Fruit fly (Drosophila melanogaster) whole organism, embryonic: Measurements from ENCODE around the gene Ufd4.
A peak's percentile ranks its signal among the peaks of the same experiment; 100 is the strongest.

Source experiments
- Antp ChIP-seq: fragments of 200-800 bp; sonication (Bioruptor generic); optimal IDR thresholded peaks from 3 replicates; lab custom pipeline; 2016; ENCODE audit warnings: missing biosample characterization, missing genetic modification characterization
- Awh ChIP-seq: fragments of 200-800 bp; sonication (Bioruptor generic); IDR thresholded peaks from 2 replicates; pipeline ENCODE4, ENCODE4 v1.3.6; 2022; ENCODE audit warnings: missing biosample characterization, missing genetic modification characterization
- CG10267 ChIP-seq: fragments of 200-800 bp; sonication (Bioruptor generic); optimal IDR thresholded peaks from 2 replicates; lab custom pipeline; 2018; ENCODE audit warnings: missing biosample characterization, mild to moderate bottlenecking, missing genetic modification characterization, moderate library complexity
- CG11696 ChIP-seq: fragments of 200-800 bp; sonication (Bioruptor generic); IDR thresholded peaks from 2 replicates; pipeline ENCODE4 v1.3.6; 2022; ENCODE audit warnings: missing biosample characterization, missing genetic modification characterization
- CG13296 ChIP-seq: fragments of 200-800 bp; sonication (Bioruptor generic); optimal IDR thresholded peaks from 3 replicates; lab custom pipeline; 2018; ENCODE audit warnings: missing biosample characterization, mild to moderate bottlenecking, missing genetic modification characterization
- CG15269 ChIP-seq: fragments of 200-800 bp; sonication (Bioruptor generic); optimal IDR thresholded peaks from 2 replicates; lab custom pipeline; 2018; ENCODE audit warnings: missing biosample characterization, mild to moderate bottlenecking, missing genetic modification characterization, moderate library complexity
- CG15601 ChIP-seq: fragments of 200-800 bp; sonication (Bioruptor generic); optimal IDR thresholded peaks from 3 replicates; lab custom pipeline; 2019; ENCODE audit warnings: missing biosample characterization, mild to moderate bottlenecking, missing genetic modification characterization, moderate library complexity
- CG17612 ChIP-seq: fragments of 200-800 bp; sonication (Bioruptor generic); IDR thresholded peaks from 2 replicates; pipeline ENCODE4 v1.3.6; 2022; ENCODE audit warnings: missing biosample characterization, missing genetic modification characterization
- CG17802 ChIP-seq: fragments of 200-800 bp; sonication (Bioruptor generic); optimal IDR thresholded peaks from 2 replicates; lab custom pipeline; 2018; ENCODE audit warnings: missing biosample characterization, mild to moderate bottlenecking, missing genetic modification characterization, moderate library complexity
- CG30403 ChIP-seq: fragments of 200-800 bp; sonication (Bioruptor generic); optimal IDR thresholded peaks from 3 replicates; lab custom pipeline; 2016; ENCODE audit warnings: missing biosample characterization, missing genetic modification characterization
- CG34422 ChIP-seq: fragments of 200-800 bp; sonication (Bioruptor generic); IDR thresholded peaks from 3 replicates; pipeline ENCODE4 v1.3.6; 2022; ENCODE audit warnings: missing biosample characterization, missing genetic modification characterization
- CG3726 ChIP-seq: fragments of 200-800 bp; sonication (Bioruptor generic); IDR thresholded peaks from 3 replicates; pipeline ENCODE4, ENCODE4 v1.3.6; 2022; ENCODE audit warnings: missing biosample characterization, missing genetic modification characterization
- CG5180 ChIP-seq: fragments of 200-800 bp; sonication (Bioruptor generic); optimal IDR thresholded peaks from 3 replicates; lab custom pipeline; 2017; ENCODE audit warnings: missing biosample characterization, missing genetic modification characterization, mild to moderate bottlenecking, moderate library complexity, missing genetic modification reagents
- CG6683 ChIP-seq: fragments of 200-800 bp; sonication (Bioruptor generic); optimal IDR thresholded peaks from 2 replicates; lab custom pipeline; 2017; ENCODE audit warnings: missing biosample characterization, mild to moderate bottlenecking, missing genetic modification characterization, missing genetic modification reagents
- CG8388 ChIP-seq: fragments of 200-800 bp; sonication (Bioruptor generic); optimal IDR thresholded peaks from 2 replicates; lab custom pipeline; 2019; ENCODE audit warnings: missing biosample characterization, mild to moderate bottlenecking, missing genetic modification characterization, moderate library complexity
- CG9797 ChIP-seq: fragments of 200-800 bp; sonication (Bioruptor generic); optimal IDR thresholded peaks from 3 replicates; lab custom pipeline; 2018; ENCODE audit warnings: missing biosample characterization, mild to moderate bottlenecking, missing genetic modification characterization
- Chrac-16 ChIP-seq: fragments of 200-800 bp; sonication (Bioruptor generic); optimal IDR thresholded peaks from 3 replicates; lab custom pipeline; 2016; ENCODE audit warnings: missing biosample characterization, missing genetic modification characterization
- Ets97D ChIP-seq: fragments of 200-800 bp; sonication (Bioruptor generic); optimal IDR thresholded peaks from 3 replicates; lab custom pipeline; 2016; ENCODE audit warnings: missing biosample characterization, missing genetic modification characterization
- Fer3 ChIP-seq: fragments of 200-800 bp; sonication (Bioruptor generic); optimal IDR thresholded peaks from 2 replicates; lab custom pipeline; 2018; ENCODE audit warnings: missing biosample characterization, mild to moderate bottlenecking, missing genetic modification characterization, moderate library complexity
- GATAe ChIP-seq: fragments of 200-800 bp; sonication (Bioruptor generic); conservative IDR thresholded peaks from 2 replicates; pipeline ENCODE4 v1.3.6; 2022; ENCODE audit warnings: missing biosample characterization, missing genetic modification characterization
- HLH3B ChIP-seq: fragments of 200-800 bp; sonication (Bioruptor generic); IDR thresholded peaks from 2 replicates; pipeline ENCODE4 v1.3.6; 2022; ENCODE audit warnings: missing biosample characterization, missing genetic modification characterization
- Hr51 ChIP-seq, 2 experiments: fragments of 200-800 bp; sonication (Bioruptor generic); optimal IDR thresholded peaks; 2 replicates in 1 of 2; 3 replicates in 1 of 2; lab custom pipeline; 2016 to 2018; ENCODE audit warnings: missing biosample characterization in 2 of 2, missing genetic modification characterization in 2 of 2, mild to moderate bottlenecking in 1 of 2, moderate library complexity in 1 of 2
- Lim3 ChIP-seq: fragments of 200-800 bp; sonication (Bioruptor generic); IDR thresholded peaks from 2 replicates; pipeline ENCODE4 v1.3.6; 2022; ENCODE audit warnings: missing biosample characterization, missing genetic modification characterization
- MBD-R2 ChIP-seq: fragments of 200-800 bp; sonication (Bioruptor generic); IDR thresholded peaks from 2 replicates; pipeline ENCODE4 v1.3.6; 2022; ENCODE audit warnings: missing biosample characterization, missing genetic modification characterization
- MTF-1 ChIP-seq: fragments of 200-800 bp; sonication (Bioruptor generic); optimal IDR thresholded peaks from 2 replicates; lab custom pipeline; 2018; ENCODE audit warnings: missing biosample characterization, mild to moderate bottlenecking, missing genetic modification characterization, borderline replicate concordance
- Nf-YC ChIP-seq: fragments of 200-800 bp; optimal IDR thresholded peaks from 3 replicates; lab custom pipeline; 2019; ENCODE audit warnings: missing biosample characterization, mild to moderate bottlenecking, missing genetic modification characterization, moderate library complexity
- Opbp ChIP-seq: fragments of 200-800 bp; sonication (Bioruptor generic); IDR thresholded peaks from 3 replicates; pipeline ENCODE4 v1.3.6; 2022; ENCODE audit warnings: missing biosample characterization, missing genetic modification characterization; ENCODE audit not compliant: partially characterized antibody
- Sox100B ChIP-seq: fragments of 200-800 bp; sonication (Bioruptor generic); optimal IDR thresholded peaks from 3 replicates; lab custom pipeline; 2018; ENCODE audit warnings: missing biosample characterization, mild to moderate bottlenecking, missing genetic modification characterization
- Sry-δ ChIP-seq: fragments of 200-800 bp; sonication (Bioruptor generic); optimal IDR thresholded peaks from 2 replicates; lab custom pipeline; 2016; ENCODE audit warnings: missing biosample characterization, missing genetic modification characterization
- Stat92E ChIP-seq, 3 experiments: fragments of >200 bp in 2 of 3; fragments of 200-800 bp in 1 of 3; sonication (Bioruptor generic) in 1 of 3; optimal IDR thresholded peaks; 2 replicates each; lab custom pipeline; 2017 to 2019; ENCODE audit warnings: missing biosample characterization in 3 of 3, missing genetic modification characterization in 3 of 3, mild to moderate bottlenecking in 1 of 3, moderate library complexity in 1 of 3
- Trl ChIP-seq, 3 experiments: fragments of >200 bp in 2 of 3; fragments of 200-800 bp in 1 of 3; sonication (Bioruptor generic) in 1 of 3; optimal IDR thresholded peaks; 2 replicates in 1 of 3; 3 replicates in 2 of 3; lab custom pipeline; 2016 to 2017; ENCODE audit warnings: missing biosample characterization in 1 of 3, missing genetic modification characterization in 1 of 3
- Xbp1 ChIP-seq: fragments of 200-800 bp; sonication (Bioruptor generic); optimal IDR thresholded peaks from 3 replicates; lab custom pipeline; 2016; ENCODE audit warnings: missing biosample characterization, mild to moderate bottlenecking, missing genetic modification characterization
- ac ChIP-seq: fragments of 200-800 bp; sonication (Bioruptor generic); optimal IDR thresholded peaks from 3 replicates; lab custom pipeline; 2017; ENCODE audit warnings: missing biosample characterization, mild to moderate bottlenecking, missing genetic modification characterization
- bigmax ChIP-seq: fragments of 200-800 bp; sonication (Bioruptor generic); optimal IDR thresholded peaks from 2 replicates; lab custom pipeline; 2018; ENCODE audit warnings: missing biosample characterization, mild to moderate bottlenecking, missing genetic modification characterization
- chinmo ChIP-seq: fragments of 200-800 bp; sonication (Bioruptor generic); IDR thresholded peaks from 4 replicates; pipeline ENCODE4 v1.3.6; 2022; ENCODE audit warnings: missing biosample characterization, missing genetic modification characterization; ENCODE audit not compliant: partially characterized antibody
- ftz-f1 ChIP-seq: fragments of 200-800 bp; sonication (Bioruptor generic); optimal IDR thresholded peaks from 2 replicates; lab custom pipeline; 2016; ENCODE audit warnings: missing biosample characterization, missing genetic modification characterization
- ind ChIP-seq: fragments of 200-800 bp; sonication (Bioruptor generic); optimal IDR thresholded peaks from 3 replicates; lab custom pipeline; 2016; ENCODE audit warnings: missing biosample characterization, missing genetic modification characterization
- jing ChIP-seq: fragments of 200-800 bp; sonication (Bioruptor generic); optimal IDR thresholded peaks from 2 replicates; lab custom pipeline; 2018; ENCODE audit warnings: missing biosample characterization, mild to moderate bottlenecking, missing genetic modification characterization
- lola ChIP-seq, 3 experiments: fragments of >200 bp in 2 of 3; fragments of 200-800 bp in 1 of 3; sonication (Bioruptor generic) in 1 of 3; optimal IDR thresholded peaks; 2 replicates each; lab custom pipeline; 2017 to 2019; ENCODE audit warnings: missing biosample characterization in 3 of 3, missing genetic modification characterization in 3 of 3, mild to moderate bottlenecking in 1 of 3, moderate library complexity in 1 of 3
- maf-S ChIP-seq: fragments of 200-800 bp; sonication (Bioruptor generic); optimal IDR thresholded peaks from 2 replicates; lab custom pipeline; 2016; ENCODE audit warnings: missing biosample characterization, missing genetic modification characterization
- otp ChIP-seq: fragments of 200-800 bp; sonication (Bioruptor generic); IDR thresholded peaks from 3 replicates; pipeline ENCODE4, ENCODE4 v1.3.6; 2022; ENCODE audit warnings: missing biosample characterization, missing genetic modification characterization
- repo ChIP-seq: fragments of 200-800 bp; sonication (Bioruptor generic); optimal IDR thresholded peaks from 2 replicates; lab custom pipeline; 2016; ENCODE audit warnings: missing biosample characterization, missing genetic modification characterization
- row ChIP-seq: fragments of 200-800 bp; sonication (Bioruptor generic); IDR thresholded peaks from 3 replicates; pipeline ENCODE4 v1.3.6; 2022; ENCODE audit warnings: missing biosample characterization, missing genetic modification characterization
- sqz ChIP-seq: fragments of 200-800 bp; sonication (Bioruptor generic); optimal IDR thresholded peaks from 3 replicates; lab custom pipeline; 2018; ENCODE audit warnings: missing biosample characterization, mild to moderate bottlenecking, missing genetic modification characterization
- ssp ChIP-seq: fragments of 200-800 bp; sonication (Bioruptor generic); IDR thresholded peaks from 2 replicates; pipeline ENCODE4 v1.3.6; 2022; ENCODE audit warnings: missing biosample characterization, missing genetic modification characterization
- stc ChIP-seq: fragments of 200-800 bp; sonication (Bioruptor generic); IDR thresholded peaks from 2 replicates; pipeline ENCODE4 v1.3.6; 2022; ENCODE audit warnings: missing biosample characterization, missing genetic modification characterization
- tll ChIP-seq, 2 experiments: fragments of 200-800 bp in 1 of 2; fragments of >200 bp in 1 of 2; sonication (Bioruptor generic) in 1 of 2; optimal IDR thresholded peaks; 2 replicates each; lab custom pipeline; 2017 to 2019; ENCODE audit warnings: missing biosample characterization in 2 of 2, missing genetic modification characterization in 2 of 2, mild to moderate bottlenecking in 1 of 2, moderate library complexity in 1 of 2
- ttk ChIP-seq: fragments of 200-800 bp; sonication (Bioruptor generic); IDR thresholded peaks from 2 replicates; pipeline ENCODE4 v2.1.2; 2022; ENCODE audit warnings: missing biosample characterization, missing genetic modification characterization

Gene Ufd4

DNA sequence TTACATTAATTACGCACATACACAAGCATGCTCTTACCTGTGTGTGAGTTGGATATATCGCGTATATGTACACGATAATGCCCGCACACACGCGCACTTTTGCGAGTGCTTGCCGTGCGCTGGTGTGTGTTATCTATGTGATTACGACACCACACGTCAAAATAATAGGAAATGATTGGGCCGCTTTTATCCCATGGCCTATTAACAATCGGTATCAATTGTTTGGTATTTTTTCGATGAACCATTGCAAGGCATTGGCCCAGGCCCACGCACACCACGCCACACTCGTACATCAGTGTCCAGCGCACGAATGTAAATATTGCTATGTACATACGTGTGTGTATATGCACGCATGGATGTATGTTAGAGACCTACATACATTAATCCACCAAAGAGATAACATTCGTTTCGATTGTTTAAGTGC is 42.7 kb upstream of the Ufd4 start (continued):
- TF ChIP-seq Trl (optimal IDR thresholded peaks at IDR 0.05; lab: Kevin White, UChicago) (peak in 1 of 2 experiments; percentile 31), Trl (GFP tag; optimal IDR thresholded peaks at IDR 0.05; lab: Kevin White, UChicago) (peak; percentile 45), CG15601 (tag; lab: Kevin White, UChicago) (peak; percentile 77), Xbp1 (GFP tag; lab: Kevin White, UChicago) (peak; percentile 44), tll (GFP tag; optimal IDR thresholded peaks at IDR 0.05; lab: Kevin White, UChicago) (no peak), Sox100B (peak; percentile 77), CG8388 (GFP tag; lab: Kevin White, UChicago) (peak; percentile 48), Ets97D (GFP tag; lab: Kevin White, UChicago) (no peak), lola (GFP tag; optimal IDR thresholded peaks at IDR 0.05; lab: Kevin White, UChicago) (peak in 2 of 3 experiments; percentile 45 to 82), chinmo (GFP tag; lab: Robert Waterston, UW) (peak; percentile 98), Chrac-16 (peak; percentile 2), CG10267 (tag; lab: Kevin White, UChicago) (peak; percentile 44), CG30403 (GFP tag; lab: Kevin White, UChicago) (peak; percentile 13), maf-S (peak; percentile 41), MTF-1 (GFP tag; lab: Kevin White, UChicago) (peak; percentile 74), GATAe (GFP tag; lab: Robert Waterston, UW) (peak; percentile 93), CG6683 (peak; percentile 50), CG17612 (no peak), Lim3 (GFP tag; lab: Robert Waterston, UW) (no peak), row (peak; percentile 70; the same call in 2 of the 3 replicates), ind (GFP tag; lab: Kevin White, UChicago) (peak; percentile 9), ttk (no peak), bigmax (GFP tag; lab: Kevin White, UChicago) (peak; percentile 57), Opbp (GFP tag; lab: Robert Waterston, UW) (no peak; the same call in 2 of the 3 replicates), CG13296 (peak; percentile 90), Stat92E (GFP tag; optimal IDR thresholded peaks at IDR 0.05; lab: Kevin White, UChicago) (peak in 1 of 3 experiments; percentile 33), CG17802 (no peak), otp (GFP tag; lab: Robert Waterston, UW) (no peak; the same call in 2 of the 3 replicates), ssp (GFP tag; lab: Robert Waterston, UW) (no peak), stc (GFP tag; lab: Robert Waterston, UW) (peak; percentile 71), Hr51 (GFP tag; optimal IDR thresholded peaks at IDR 0.05; lab: Kevin White, UChicago) (peak in 1 of 2 experiments; percentile 40), sqz (peak; percentile 76), CG3726 (GFP tag; lab: Robert Waterston, UW) (no peak), Antp (GFP tag; lab: Kevin White, UChicago) (peak; percentile 20), HLH3B (GFP tag; lab: Robert Waterston, UW) (peak; percentile 32; the same call in 1 of the 2 replicates), CG5180 (GFP tag; lab: Kevin White, UChicago) (peak; percentile 65), MBD-R2 (GFP tag; lab: Robert Waterston, UW) (peak; percentile 81), repo (peak; percentile 23), ftz-f1 (GFP tag; lab: Kevin White, UChicago) (peak; percentile 83), ac (GFP tag; lab: Kevin White, UChicago) (peak; percentile 15), CG34422 (GFP tag; lab: Robert Waterston, UW) (peak; percentile 54; the same call in 2 of the 3 replicates), Fer3 (tag; lab: Kevin White, UChicago) (peak; percentile 63), Awh (GFP tag; lab: Robert Waterston, UW) (peak; percentile 78; the same call in 1 of the 2 replicates), CG9797 (GFP tag; lab: Kevin White, UChicago) (peak; percentile 35), CG11696 (peak; percentile 97), Nf-YC (tag; lab: Kevin White, UChicago) (peak; percentile 74), CG15269 (tag; lab: Kevin White, UChicago) (peak; percentile 36), Sry-δ (GFP tag; lab: Kevin White, UChicago) (peak; percentile 54), jing (GFP tag; lab: Kevin White, UChicago) (no peak)
